Fruit fly (Drosophila melanogaster) whole organism, prepupa: Measurements from ENCODE around the gene Or88a.

Experiments used
- CG32006 ChIP-seq: fragments of 200-800 bp; sonication (Bioruptor generic); optimal IDR thresholded peaks from 3 replicates; lab custom pipeline; 2017; ENCODE audit warnings: missing biosample characterization, mild to moderate bottlenecking, missing genetic modification characterization
- CG34406 ChIP-seq: fragments of 200-800 bp; sonication (Bioruptor generic); optimal IDR thresholded peaks from 3 replicates; lab custom pipeline; 2016; ENCODE audit warnings: missing biosample characterization, missing genetic modification characterization
- eg ChIP-seq: fragments of 200-800 bp; sonication (Bioruptor generic); IDR thresholded peaks from 3 replicates; pipeline ENCODE4 v1.3.6; 2022; ENCODE audit warnings: missing biosample characterization, missing genetic modification characterization
- esn ChIP-seq: fragments of 200-800 bp; sonication (Bioruptor generic); optimal IDR thresholded peaks from 2 replicates; lab custom pipeline; 2016; ENCODE audit warnings: missing biosample characterization, mild to moderate bottlenecking, missing genetic modification characterization, moderate library complexity
- topi ChIP-seq: fragments of 200-800 bp; sonication (Bioruptor generic); optimal IDR thresholded peaks from 3 replicates; lab custom pipeline; 2016; ENCODE audit warnings: missing biosample characterization, missing genetic modification characterization

- TF ChIP-seq CG34406 = no peak
- TF ChIP-seq topi = no peak
- TF ChIP-seq esn (GFP tag; lab: Kevin White, UChicago) = no peak
- TF ChIP-seq eg = no peak
- TF ChIP-seq CG32006 = no peak
Observed at dm6 chr3R:14081526-14081925, 27.7 kb upstream of the Or88a start.
